Worm (Caenorhabditis elegans) whole organism, early embryonic: Measurements from ENCODE around the gene B0310.2.

Experiments
- F13C5.2 ChIP-seq: sonication (generic microtip); optimal IDR thresholded peaks from 2 replicates; lab custom pipeline; 2017; ENCODE audit warnings: mild to moderate bottlenecking, missing genetic modification characterization, inconsistent platforms, missing compliant biosample characterization
- ama-1 ChIP-seq: fragments of 150-350 bp; optimal IDR thresholded peaks from 2 replicates; lab custom pipeline; 2014
- ets-7 ChIP-seq: sonication (generic microtip); optimal IDR thresholded peaks from 2 replicates; lab custom pipeline; 2016; ENCODE audit warnings: missing genotype, missing genetic modification characterization, missing compliant biosample characterization
- hnd-1 ChIP-seq: sonication (generic microtip); optimal IDR thresholded peaks from 2 replicates; lab custom pipeline; 2016; ENCODE audit warnings: missing genetic modification characterization, missing compliant biosample characterization
- pes-1 ChIP-seq: fragments of 200-800 bp; sonication (Bioruptor generic); IDR thresholded peaks from 2 replicates; pipeline ENCODE4 v1.3.6; 2022; ENCODE audit warnings: missing genetic modification reagents, missing genetic modification characterization, missing compliant biosample characterization
- sea-1 ChIP-seq: fragments of 200-800 bp; sonication (Bioruptor generic); conservative IDR thresholded peaks from 2 replicates; pipeline ENCODE4 v1.3.6; 2022; ENCODE audit warnings: missing genetic modification characterization, missing compliant biosample characterization
- tra-4 ChIP-seq: sonication (generic microtip); optimal IDR thresholded peaks from 2 replicates; lab custom pipeline; 2017; ENCODE audit warnings: missing genetic modification characterization, missing compliant biosample characterization

DNA sequence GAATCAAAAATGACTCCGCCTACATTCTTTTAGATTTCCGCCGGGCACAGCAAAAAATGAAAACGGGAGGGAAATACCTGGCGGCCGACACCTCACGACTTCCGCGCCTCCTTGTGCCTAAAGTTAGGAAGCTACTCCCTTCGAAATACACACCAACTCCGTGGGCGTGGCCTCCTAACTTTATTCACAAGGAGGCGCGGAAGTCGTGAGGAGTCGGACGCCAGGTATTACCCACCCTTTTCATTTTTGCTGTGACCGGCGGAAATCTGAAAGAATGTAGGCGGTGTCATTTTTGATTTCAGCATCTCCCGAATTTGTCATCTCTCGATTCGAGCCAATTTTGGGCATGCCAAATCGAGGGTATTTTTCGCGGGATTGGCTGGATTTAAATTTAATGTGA lies 31.3 kb upstream of the B0310.2 start:
- TF ChIP-seq ets-7 (tag; lab: Kevin White, UChicago), result no peak
- no peak for TF ChIP-seq tra-4 (tag; lab: Kevin White, UChicago)
- TF ChIP-seq ama-1, result no peak
- no peak for TF ChIP-seq F13C5.2
- TF ChIP-seq hnd-1 (tag; lab: Kevin White, UChicago), result no peak
- TF ChIP-seq pes-1 (GFP tag; lab: Robert Waterston, UW), result no peak
- TF ChIP-seq sea-1 (GFP tag; lab: Robert Waterston, UW), result no peak
